Worm (Caenorhabditis elegans): ENCODE data around the gene F40F9.3.

DNA sequence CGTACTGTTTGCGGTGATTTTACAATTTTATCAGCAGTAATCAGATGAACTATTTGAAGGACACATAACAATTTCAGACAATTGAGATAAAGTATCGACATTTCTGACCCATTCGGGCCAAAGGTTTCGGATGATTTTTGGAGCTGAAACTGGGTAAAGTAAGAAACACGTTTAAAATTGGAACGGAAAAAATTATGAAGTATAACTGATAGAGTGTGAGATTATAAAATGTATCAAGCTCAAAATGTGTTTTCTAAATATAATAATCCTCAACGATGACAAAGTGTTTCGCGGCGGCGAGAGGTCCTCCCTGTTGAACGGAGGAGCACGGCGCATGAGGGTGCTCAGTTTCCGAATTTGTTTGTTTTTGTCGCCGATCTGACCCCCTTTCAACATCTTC, 29.4 kb upstream of the F40F9.3 start, which contains the start of gene ZK287.4:
- TF ChIP-seq lin-39 (tag; optimal IDR thresholded peaks at IDR 0.05) (no peak), sma-3 (GFP tag; optimal IDR thresholded peaks at IDR 0.05) (no peak), lin-11 (tag; optimal IDR thresholded peaks at IDR 0.05) (no peak)
